Worm (Caenorhabditis elegans): ENCODE measurements around the gene zgpa-1.

DNA sequence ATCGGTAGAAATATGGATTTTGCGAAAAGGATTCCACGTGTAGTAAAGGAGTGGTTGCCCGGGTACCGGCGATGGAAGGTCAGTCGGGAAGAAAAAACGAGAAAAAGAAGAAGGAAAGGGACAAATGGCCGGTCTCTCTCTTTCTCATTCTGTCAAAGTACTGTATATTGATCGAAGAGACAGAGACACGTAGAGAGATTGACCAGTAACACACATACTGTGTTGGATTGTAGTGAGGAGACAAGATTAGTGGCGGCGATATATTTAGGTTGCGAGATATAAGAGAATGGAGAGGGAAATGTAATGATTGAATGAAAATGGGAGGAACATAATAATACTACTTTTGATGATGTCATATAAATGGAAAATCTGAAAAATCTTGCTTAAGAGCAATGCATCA lies 23.4 kb upstream of the zgpa-1 start:
- TF ChIP-seq him-1 (tag; optimal IDR thresholded peaks at IDR 0.05): no peak
- no peak for TF ChIP-seq dao-5 (tag; optimal IDR thresholded peaks at IDR 0.05)

Data from whole organism, L4/young adult.